Worm (Caenorhabditis elegans) whole organism, L1 larva: Measurements from ENCODE around the gene arl-8.
A peak's percentile ranks its signal among the peaks of the same experiment; 100 is the strongest.

ENCODE experiments used
- C04F5.9 ChIP-seq: sonication (generic microtip); optimal IDR thresholded peaks from 2 replicates; lab custom pipeline; 2016; ENCODE audit warnings: missing genetic modification characterization, missing compliant biosample characterization
- C16A3.4 ChIP-seq: fragments of 150-350 bp; optimal IDR thresholded peaks from 2 replicates; lab custom pipeline; 2014; ENCODE audit warnings: missing biosample characterization, missing genetic modification characterization
- C34B4.2 ChIP-seq: sonication (generic microtip); optimal IDR thresholded peaks from 2 replicates; lab custom pipeline; 2017; ENCODE audit warnings: mild to moderate bottlenecking, missing genetic modification characterization, missing compliant biosample characterization
- F16B12.6 ChIP-seq: fragments of 150-350 bp; optimal IDR thresholded peaks from 2 replicates; lab custom pipeline; 2014; ENCODE audit warnings: missing biosample characterization, missing genetic modification characterization
- aly-2 ChIP-seq: fragments of 150-350 bp; optimal IDR thresholded peaks from 2 replicates; lab custom pipeline; 2014; ENCODE audit warnings: missing biosample characterization, missing genetic modification characterization
- ceh-88 ChIP-seq: fragments of 200-800 bp; sonication (Bioruptor generic); IDR thresholded peaks from 2 replicates; pipeline ENCODE4 v1.3.6; 2022; ENCODE audit warnings: missing genetic modification characterization, missing compliant biosample characterization
- efl-3 ChIP-seq: fragments of 200-800 bp; sonication (Bioruptor generic); optimal IDR thresholded peaks from 2 replicates; lab custom pipeline; 2018; ENCODE audit warnings: mild to moderate bottlenecking, missing genetic modification characterization, missing compliant biosample characterization
- egl-13 ChIP-seq: sonication (generic microtip); optimal IDR thresholded peaks from 2 replicates; lab custom pipeline; 2016; ENCODE audit warnings: missing genotype, missing genetic modification reagents, missing genetic modification characterization, missing compliant biosample characterization
- egl-27 ChIP-seq, 2 experiments: fragments of 150-350 bp in 1 of 2; sonication (generic microtip); optimal IDR thresholded peaks; 3 replicates each; lab custom pipeline; 2017 to 2018; ENCODE audit warnings: missing biosample characterization in 2 of 2, missing genetic modification characterization in 2 of 2, missing genetic modification reagents in 2 of 2
- elt-2 ChIP-seq: sonication (generic microtip); optimal IDR thresholded peaks from 2 replicates; lab custom pipeline; 2016; ENCODE audit warnings: missing genetic modification characterization, mild to moderate bottlenecking, inconsistent platforms, missing compliant biosample characterization, missing genetic modification reagents
- ets-5 ChIP-seq: fragments of 200-800 bp; sonication (Bioruptor generic); IDR thresholded peaks from 2 replicates; pipeline ENCODE4 v1.3.6; 2022; ENCODE audit warnings: missing genetic modification characterization, missing compliant biosample characterization
- fkh-10 ChIP-seq: sonication (generic microtip); optimal IDR thresholded peaks from 2 replicates; lab custom pipeline; 2017; ENCODE audit warnings: missing biosample characterization, missing genetic modification reagents, missing genetic modification characterization
- fkh-4 ChIP-seq: sonication (generic microtip); optimal IDR thresholded peaks from 2 replicates; lab custom pipeline; 2016; ENCODE audit warnings: missing compliant biosample characterization, missing genetic modification characterization, borderline replicate concordance
- fkh-8 ChIP-seq: sonication (generic microtip); optimal IDR thresholded peaks from 2 replicates; lab custom pipeline; 2016; ENCODE audit warnings: mild to moderate bottlenecking, missing genetic modification characterization, missing compliant biosample characterization
- fos-1 ChIP-seq: fragments of 150-350 bp; optimal IDR thresholded peaks from 2 replicates; lab custom pipeline; 2014; ENCODE audit warnings: missing biosample characterization, missing genetic modification characterization
- hlh-17 ChIP-seq: fragments of 200-800 bp; sonication (Bioruptor generic); optimal IDR thresholded peaks from 2 replicates; lab custom pipeline; 2018; ENCODE audit warnings: missing genetic modification characterization, mild to moderate bottlenecking, missing compliant biosample characterization, moderate library complexity, borderline replicate concordance
- hlh-4 ChIP-seq: sonication (generic microtip); optimal IDR thresholded peaks from 2 replicates; lab custom pipeline; 2016; ENCODE audit warnings: mild to moderate bottlenecking, missing genetic modification characterization, missing compliant biosample characterization
- irx-1 ChIP-seq: sonication (generic microtip); optimal IDR thresholded peaks from 2 replicates; lab custom pipeline; 2016; ENCODE audit warnings: missing genetic modification characterization, missing compliant biosample characterization
- jun-1 ChIP-seq: fragments of 150-350 bp; optimal IDR thresholded peaks from 2 replicates; lab custom pipeline; 2014; ENCODE audit warnings: missing biosample characterization, missing genetic modification reagents, missing genetic modification characterization
- lin-13 ChIP-seq: fragments of 150-350 bp; optimal IDR thresholded peaks from 2 replicates; lab custom pipeline; 2014; ENCODE audit warnings: missing biosample characterization, missing genetic modification reagents, missing genetic modification characterization
- lin-14 ChIP-seq: fragments of 200-800 bp; sonication (Bioruptor generic); optimal IDR thresholded peaks from 2 replicates; lab custom pipeline; 2018; ENCODE audit warnings: mild to moderate bottlenecking, missing genetic modification characterization, moderate library complexity, missing compliant biosample characterization
- lin-15B ChIP-seq: fragments of 150-350 bp; sonication (generic microtip); optimal IDR thresholded peaks from 3 replicates; lab custom pipeline; 2014; ENCODE audit warnings: missing biosample characterization, missing genetic modification characterization
- lin-39 ChIP-seq: fragments of 150-350 bp; optimal IDR thresholded peaks from 2 replicates; lab custom pipeline; 2014; ENCODE audit warnings: missing biosample characterization, missing genetic modification reagents, missing genetic modification characterization
- lir-3 ChIP-seq: sonication (generic microtip); optimal IDR thresholded peaks from 2 replicates; lab custom pipeline; 2016; ENCODE audit warnings: mild to moderate bottlenecking, missing genetic modification characterization, moderate library complexity, missing compliant biosample characterization; ENCODE audit not compliant: poor library complexity
- lsy-2 ChIP-seq, 2 experiments: fragments of 150-350 bp; optimal IDR thresholded peaks; 2 replicates each; lab custom pipeline; 2014; ENCODE audit warnings: missing biosample characterization in 2 of 2, missing genetic modification characterization in 2 of 2
- mab-9 ChIP-seq: fragments of 200-800 bp; sonication (Bioruptor generic); IDR thresholded peaks from 2 replicates; pipeline ENCODE4 v1.3.6; 2022; ENCODE audit warnings: missing genetic modification reagents, missing genetic modification characterization, missing compliant biosample characterization
- mdl-1 ChIP-seq, 2 experiments: fragments of 150-350 bp; optimal IDR thresholded peaks; 2 replicates each; lab custom pipeline; 2014 to 2017; ENCODE audit warnings: missing biosample characterization in 2 of 2, missing genetic modification characterization in 2 of 2, inconsistent platforms in 1 of 2
- mef-2 ChIP-seq: fragments of 150-350 bp; optimal IDR thresholded peaks from 2 replicates; lab custom pipeline; 2014; ENCODE audit warnings: missing biosample characterization, missing genetic modification characterization
- mep-1 ChIP-seq: fragments of 150-350 bp; optimal IDR thresholded peaks from 2 replicates; lab custom pipeline; 2014; ENCODE audit warnings: missing biosample characterization, missing genetic modification characterization
- nhr-11 ChIP-seq: fragments of 150-350 bp; optimal IDR thresholded peaks from 2 replicates; lab custom pipeline; 2014; ENCODE audit warnings: missing biosample characterization, missing genetic modification characterization
- nhr-12 ChIP-seq: sonication (generic microtip); optimal IDR thresholded peaks from 2 replicates; lab custom pipeline; 2017; ENCODE audit warnings: missing biosample characterization, missing genetic modification characterization
- nhr-19 ChIP-seq: fragments of 200-800 bp; sonication (Bioruptor generic); conservative IDR thresholded peaks from 2 replicates; pipeline ENCODE4 v1.3.6; 2022; ENCODE audit warnings: missing genetic modification characterization, missing compliant biosample characterization
- nhr-20 ChIP-seq: sonication (generic microtip); optimal IDR thresholded peaks from 2 replicates; lab custom pipeline; 2016; ENCODE audit warnings: mild to moderate bottlenecking, missing genetic modification characterization, missing compliant biosample characterization
- nhr-28 ChIP-seq: fragments of 150-350 bp; optimal IDR thresholded peaks from 2 replicates; lab custom pipeline; 2014; ENCODE audit warnings: missing biosample characterization, missing genetic modification characterization
- nhr-47 ChIP-seq: sonication (generic microtip); optimal IDR thresholded peaks from 2 replicates; lab custom pipeline; 2016; ENCODE audit warnings: mild to moderate bottlenecking, missing genetic modification characterization, moderate library complexity, missing compliant biosample characterization
- nhr-71 ChIP-seq: sonication (generic microtip); optimal IDR thresholded peaks from 2 replicates; lab custom pipeline; 2016; ENCODE audit warnings: mild to moderate bottlenecking, missing genetic modification characterization, moderate library complexity, missing compliant biosample characterization
- nhr-76 ChIP-seq: sonication (generic microtip); optimal IDR thresholded peaks from 2 replicates; lab custom pipeline; 2017; ENCODE audit warnings: missing biosample characterization, missing genetic modification characterization
- nhr-77 ChIP-seq: fragments of 150-350 bp; optimal IDR thresholded peaks from 2 replicates; lab custom pipeline; 2014; ENCODE audit warnings: missing biosample characterization, missing genetic modification characterization
- nhr-85 ChIP-seq: sonication (generic microtip); peaks from one replicate; lab custom pipeline; 2016; ENCODE audit warnings: missing genetic modification characterization, inconsistent platforms, missing compliant biosample characterization
- nhr-90 ChIP-seq: sonication (generic microtip); optimal IDR thresholded peaks from 2 replicates; lab custom pipeline; 2016; ENCODE audit warnings: mild to moderate bottlenecking, missing genetic modification characterization, missing compliant biosample characterization; ENCODE audit not compliant: poor library complexity
- rnt-1 ChIP-seq: sonication (generic microtip); optimal IDR thresholded peaks from 2 replicates; lab custom pipeline; 2016; ENCODE audit warnings: mild to moderate bottlenecking, missing genetic modification characterization, moderate library complexity, missing compliant biosample characterization
- skn-1 ChIP-seq: fragments of 150-350 bp; optimal IDR thresholded peaks from 2 replicates; lab custom pipeline; 2014; ENCODE audit warnings: missing biosample characterization, missing genetic modification characterization
- snpc-4 ChIP-seq: fragments of 150-350 bp; optimal IDR thresholded peaks from 2 replicates; lab custom pipeline; 2014; ENCODE audit warnings: missing biosample characterization, missing genetic modification characterization
- sox-4 ChIP-seq: sonication (generic microtip); optimal IDR thresholded peaks from 2 replicates; lab custom pipeline; 2016; ENCODE audit warnings: missing genetic modification characterization, missing compliant biosample characterization
- tbx-2 ChIP-seq: sonication (generic microtip); optimal IDR thresholded peaks from 2 replicates; lab custom pipeline; 2016; ENCODE audit warnings: missing genetic modification characterization, missing compliant biosample characterization
- tlp-1 ChIP-seq: fragments of 150-350 bp; optimal IDR thresholded peaks from 2 replicates; lab custom pipeline; 2014; ENCODE audit warnings: missing biosample characterization, missing genetic modification characterization
- unc-130 ChIP-seq: fragments of 150-350 bp; optimal IDR thresholded peaks from 2 replicates; lab custom pipeline; 2017; ENCODE audit warnings: missing biosample characterization, missing genetic modification characterization, inconsistent platforms
- unc-98 ChIP-seq: fragments of 200-800 bp; sonication (Bioruptor generic); IDR thresholded peaks from 2 replicates; pipeline ENCODE4 v1.3.6; 2022; ENCODE audit warnings: missing genetic modification characterization, missing compliant biosample characterization
- vab-15 ChIP-seq: sonication (generic microtip); optimal IDR thresholded peaks from 2 replicates; lab custom pipeline; 2017; ENCODE audit warnings: missing genotype, mild to moderate bottlenecking, missing genetic modification characterization, missing compliant biosample characterization
- xbp-1 ChIP-seq: sonication (generic microtip); optimal IDR thresholded peaks from 2 replicates; lab custom pipeline; 2016; ENCODE audit warnings: missing genetic modification characterization, missing compliant biosample characterization
- zip-4 ChIP-seq: fragments of 200-800 bp; sonication (Bioruptor generic); optimal IDR thresholded peaks from 2 replicates; lab custom pipeline; 2018; ENCODE audit warnings: mild to moderate bottlenecking, missing genetic modification characterization, moderate library complexity, missing compliant biosample characterization
- ztf-11 ChIP-seq, 2 experiments: sonication (generic microtip); optimal IDR thresholded peaks; 2 replicates each; lab custom pipeline; 2016 to 2017; ENCODE audit warnings: missing genetic modification characterization in 2 of 2, missing biosample characterization in 1 of 2, missing compliant biosample characterization in 1 of 2
- ztf-4 ChIP-seq: fragments of 150-350 bp; optimal IDR thresholded peaks from 2 replicates; lab custom pipeline; 2014; ENCODE audit warnings: missing biosample characterization, missing genetic modification characterization

arl-8 gene

DNA sequence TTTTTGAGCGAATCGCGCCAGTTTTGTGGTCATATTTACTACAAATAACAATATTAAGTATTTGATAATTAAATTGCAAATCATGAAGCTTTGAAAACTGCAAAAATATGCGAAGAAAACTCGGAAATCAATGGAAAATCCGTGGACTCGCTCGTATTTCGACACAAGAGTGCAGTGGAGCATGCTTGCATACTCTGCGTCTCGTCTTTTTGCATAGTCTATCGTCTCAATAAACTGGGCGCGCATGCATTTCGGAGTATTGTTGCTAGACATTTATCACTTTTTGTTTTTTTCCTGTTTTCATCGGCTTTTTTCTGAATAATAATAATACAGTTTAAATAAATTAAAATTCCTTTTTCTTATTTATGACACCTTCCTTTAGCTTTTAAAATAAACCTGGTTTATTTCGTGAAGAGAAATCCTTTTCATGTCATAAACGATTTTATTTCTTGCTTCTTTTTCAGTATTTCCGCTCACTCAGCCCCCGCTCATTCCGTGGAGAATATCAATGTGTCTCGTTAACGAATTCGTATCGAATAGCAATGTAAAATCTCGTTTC lies 30.2 kb upstream of the arl-8 start, which contains the start of the genes mrps-7 and Y57G11C.3:
Gene mrps-7, minus strand, starts transcription at position 38 of the 559 bp plus-strand sequence.
Gene Y57G11C.3, plus strand, starts transcription at position 509 of the 559 bp plus-strand sequence.
- TF ChIP-seq C04F5.9 (peak; percentile 76), lin-39 (peak; percentile 89), hlh-17 (GFP tag; lab: Kevin White, UChicago) (no peak), lin-14 (GFP tag; lab: Kevin White, UChicago) (peak; percentile 96), mef-2 (tag; lab: Kevin White, UChicago) (peak; percentile 82), snpc-4 (peak; percentile 89), nhr-85 (tag; lab: Kevin White, UChicago) (peak; percentile 96), fkh-10 (GFP tag; lab: Kevin White, UChicago) (peak; percentile 88), efl-3 (GFP tag; lab: Kevin White, UChicago) (no peak), C16A3.4 (tag; lab: Kevin White, UChicago) (peak; percentile 97), xbp-1 (tag; lab: Kevin White, UChicago) (peak; percentile 94), irx-1 (tag; lab: Kevin White, UChicago) (peak; percentile 89), elt-2 (tag; lab: Kevin White, UChicago) (peak; percentile 65), tlp-1 (tag; lab: Kevin White, UChicago) (no peak), unc-130 (tag; lab: Kevin White, UChicago) (peak; percentile 93), mep-1 (tag; lab: Kevin White, UChicago) (peak; percentile 90), nhr-90 (tag; lab: Kevin White, UChicago) (peak; percentile 96), lin-15B (tag; lab: Kevin White, UChicago) (peak; percentile 97), unc-98 (GFP tag; lab: Robert Waterston, UW) (no peak), sox-4 (tag; lab: Kevin White, UChicago) (peak; percentile 71), fkh-8 (tag; lab: Kevin White, UChicago) (peak; percentile 95), egl-27 (tag; optimal IDR thresholded peaks at IDR 0.05; lab: Kevin White, UChicago) (peak; percentile 48 to 67), lir-3 (tag; lab: Kevin White, UChicago) (peak; percentile 71), ets-5 (GFP tag; lab: Robert Waterston, UW) (no peak), lsy-2 (tag; optimal IDR thresholded peaks at IDR 0.05; lab: Kevin White, UChicago) (peak; percentile 95 to 96), ztf-4 (tag; lab: Kevin White, UChicago) (peak; percentile 70), vab-15 (tag; lab: Kevin White, UChicago) (peak; percentile 81), nhr-71 (tag; lab: Kevin White, UChicago) (peak; percentile 97), zip-4 (GFP tag; lab: Kevin White, UChicago) (peak; percentile 92), nhr-11 (tag; lab: Kevin White, UChicago) (peak; percentile 77), C34B4.2 (tag; lab: Kevin White, UChicago) (peak; percentile 54), tbx-2 (tag; lab: Kevin White, UChicago) (peak; percentile 95), ztf-11 (tag; optimal IDR thresholded peaks at IDR 0.05; lab: Kevin White, UChicago) (peak in 1 of 2 experiments; percentile 72), nhr-47 (tag; lab: Kevin White, UChicago) (peak; percentile 97), egl-13 (tag; lab: Kevin White, UChicago) (peak; percentile 83), mdl-1 (tag; optimal IDR thresholded peaks at IDR 0.05; lab: Kevin White, UChicago) (peak in 1 of 2 experiments; percentile 93), nhr-19 (peak; percentile 94), fos-1 (peak; percentile 92), jun-1 (peak; percentile 87), rnt-1 (tag; lab: Kevin White, UChicago) (peak; percentile 95), hlh-4 (no peak), nhr-20 (tag; lab: Kevin White, UChicago) (peak; percentile 96), mab-9 (GFP tag; lab: Robert Waterston, UW) (peak; percentile 82), nhr-12 (tag; lab: Kevin White, UChicago) (peak; percentile 33), fkh-4 (tag; lab: Kevin White, UChicago) (peak; percentile 57), nhr-76 (tag; lab: Kevin White, UChicago) (no peak), nhr-77 (tag; lab: Kevin White, UChicago) (peak; percentile 93), skn-1 (tag; lab: Kevin White, UChicago) (peak; percentile 93), ceh-88 (peak; percentile 83), aly-2 (tag; lab: Kevin White, UChicago) (peak; percentile 94), nhr-28 (tag; lab: Kevin White, UChicago) (no peak), lin-13 (GFP tag; lab: Kevin White, UChicago) (peak; percentile 95), F16B12.6 (peak; percentile 60)
